Worm (Caenorhabditis elegans) whole organism, L1 larva: Measurements from ENCODE around the gene csn-4.

Source experiments
- C16A3.4 ChIP-seq: fragments of 150-350 bp; optimal IDR thresholded peaks from 2 replicates; lab custom pipeline; 2014; ENCODE audit warnings: missing biosample characterization, missing genetic modification characterization
- alr-1 ChIP-seq: fragments of 200-800 bp; sonication (Bioruptor generic); optimal IDR thresholded peaks from 2 replicates; lab custom pipeline; 2018; ENCODE audit warnings: borderline replicate concordance, mild to moderate bottlenecking, missing genetic modification characterization, missing compliant biosample characterization
- ama-1 ChIP-seq: fragments of 150-350 bp; optimal IDR thresholded peaks from 2 replicates; lab custom pipeline; 2014
- blmp-1 ChIP-seq: fragments of 150-350 bp; optimal IDR thresholded peaks from 2 replicates; lab custom pipeline; 2014; ENCODE audit warnings: missing biosample characterization, missing genetic modification characterization
- ceh-63 ChIP-seq: fragments of 200-800 bp; sonication (Bioruptor generic); optimal IDR thresholded peaks from 2 replicates; lab custom pipeline; 2018; ENCODE audit warnings: mild to moderate bottlenecking, missing genetic modification characterization, missing compliant biosample characterization
- ceh-8 ChIP-seq: fragments of 200-800 bp; sonication (Bioruptor generic); optimal IDR thresholded peaks from 2 replicates; lab custom pipeline; 2018; ENCODE audit warnings: mild to moderate bottlenecking, missing genetic modification characterization, moderate library complexity, missing compliant biosample characterization
- ceh-90 ChIP-seq: sonication (generic microtip); optimal IDR thresholded peaks from 2 replicates; lab custom pipeline; 2016; ENCODE audit warnings: missing genetic modification characterization, missing compliant biosample characterization
- ces-1 ChIP-seq: fragments of 150-350 bp; optimal IDR thresholded peaks from 2 replicates; lab custom pipeline; 2014; ENCODE audit warnings: missing biosample characterization, missing genetic modification reagents, missing genetic modification characterization
- dsc-1 ChIP-seq: sonication (generic microtip); optimal IDR thresholded peaks from 2 replicates; lab custom pipeline; 2016; ENCODE audit warnings: mild to moderate bottlenecking, missing genetic modification characterization, missing compliant biosample characterization
- efl-3 ChIP-seq: fragments of 200-800 bp; sonication (Bioruptor generic); optimal IDR thresholded peaks from 2 replicates; lab custom pipeline; 2018; ENCODE audit warnings: mild to moderate bottlenecking, missing genetic modification characterization, missing compliant biosample characterization
- egl-27 ChIP-seq, 2 experiments: fragments of 150-350 bp in 1 of 2; sonication (generic microtip); optimal IDR thresholded peaks; 3 replicates each; lab custom pipeline; 2017 to 2018; ENCODE audit warnings: missing biosample characterization in 2 of 2, missing genetic modification characterization in 2 of 2, missing genetic modification reagents in 2 of 2
- elt-3 ChIP-seq, 6 experiments: fragments of 150-350 bp in 1 of 6; sonication (generic microtip); optimal IDR thresholded peaks; 2 replicates each; lab custom pipeline; 2017 to 2018; ENCODE audit warnings: missing biosample characterization in 6 of 6, missing genetic modification characterization in 6 of 6, inconsistent platforms in 1 of 6
- fkh-4 ChIP-seq: sonication (generic microtip); optimal IDR thresholded peaks from 2 replicates; lab custom pipeline; 2016; ENCODE audit warnings: missing compliant biosample characterization, missing genetic modification characterization, borderline replicate concordance
- fos-1 ChIP-seq: fragments of 150-350 bp; optimal IDR thresholded peaks from 2 replicates; lab custom pipeline; 2014; ENCODE audit warnings: missing biosample characterization, missing genetic modification characterization
- grh-1 ChIP-seq: fragments of 200-800 bp; sonication (Bioruptor generic); IDR thresholded peaks from 2 replicates; pipeline ENCODE4 v1.3.6; 2022; ENCODE audit warnings: missing genetic modification reagents, missing genetic modification characterization, missing compliant biosample characterization
- hlh-4 ChIP-seq: sonication (generic microtip); optimal IDR thresholded peaks from 2 replicates; lab custom pipeline; 2016; ENCODE audit warnings: mild to moderate bottlenecking, missing genetic modification characterization, missing compliant biosample characterization
- irx-1 ChIP-seq: sonication (generic microtip); optimal IDR thresholded peaks from 2 replicates; lab custom pipeline; 2016; ENCODE audit warnings: missing genetic modification characterization, missing compliant biosample characterization
- isw-1 ChIP-seq: fragments of 200-800 bp; sonication (Bioruptor generic); IDR thresholded peaks from 2 replicates; pipeline ENCODE4 v1.3.6; 2022; ENCODE audit warnings: missing genetic modification characterization, missing compliant biosample characterization
- jun-1 ChIP-seq: fragments of 150-350 bp; optimal IDR thresholded peaks from 2 replicates; lab custom pipeline; 2014; ENCODE audit warnings: missing biosample characterization, missing genetic modification reagents, missing genetic modification characterization
- lin-13 ChIP-seq: fragments of 150-350 bp; optimal IDR thresholded peaks from 2 replicates; lab custom pipeline; 2014; ENCODE audit warnings: missing biosample characterization, missing genetic modification reagents, missing genetic modification characterization
- lin-14 ChIP-seq: fragments of 200-800 bp; sonication (Bioruptor generic); optimal IDR thresholded peaks from 2 replicates; lab custom pipeline; 2018; ENCODE audit warnings: mild to moderate bottlenecking, missing genetic modification characterization, moderate library complexity, missing compliant biosample characterization
- lin-15B ChIP-seq: fragments of 150-350 bp; sonication (generic microtip); optimal IDR thresholded peaks from 3 replicates; lab custom pipeline; 2014; ENCODE audit warnings: missing biosample characterization, missing genetic modification characterization
- lin-35 ChIP-seq, 2 experiments: fragments of 150-350 bp; optimal IDR thresholded peaks; 2 replicates each; lab custom pipeline; 2014; ENCODE audit warnings: missing biosample characterization in 2 of 2, missing genetic modification characterization in 2 of 2, missing genetic modification reagents in 2 of 2
- lin-39 ChIP-seq: fragments of 150-350 bp; optimal IDR thresholded peaks from 2 replicates; lab custom pipeline; 2014; ENCODE audit warnings: missing biosample characterization, missing genetic modification reagents, missing genetic modification characterization
- lsy-2 ChIP-seq, 2 experiments: fragments of 150-350 bp; optimal IDR thresholded peaks; 2 replicates each; lab custom pipeline; 2014; ENCODE audit warnings: missing biosample characterization in 2 of 2, missing genetic modification characterization in 2 of 2
- mab-9 ChIP-seq: fragments of 200-800 bp; sonication (Bioruptor generic); IDR thresholded peaks from 2 replicates; pipeline ENCODE4 v1.3.6; 2022; ENCODE audit warnings: missing genetic modification reagents, missing genetic modification characterization, missing compliant biosample characterization
- mdl-1 ChIP-seq, 2 experiments: fragments of 150-350 bp; optimal IDR thresholded peaks; 2 replicates each; lab custom pipeline; 2014 to 2017; ENCODE audit warnings: missing biosample characterization in 2 of 2, missing genetic modification characterization in 2 of 2, inconsistent platforms in 1 of 2
- mef-2 ChIP-seq: fragments of 150-350 bp; optimal IDR thresholded peaks from 2 replicates; lab custom pipeline; 2014; ENCODE audit warnings: missing biosample characterization, missing genetic modification characterization
- mep-1 ChIP-seq: fragments of 150-350 bp; optimal IDR thresholded peaks from 2 replicates; lab custom pipeline; 2014; ENCODE audit warnings: missing biosample characterization, missing genetic modification characterization
- nhr-12 ChIP-seq: sonication (generic microtip); optimal IDR thresholded peaks from 2 replicates; lab custom pipeline; 2017; ENCODE audit warnings: missing biosample characterization, missing genetic modification characterization
- nhr-20 ChIP-seq: sonication (generic microtip); optimal IDR thresholded peaks from 2 replicates; lab custom pipeline; 2016; ENCODE audit warnings: mild to moderate bottlenecking, missing genetic modification characterization, missing compliant biosample characterization
- nhr-237 ChIP-seq: fragments of 150-350 bp; optimal IDR thresholded peaks from 2 replicates; lab custom pipeline; 2014; ENCODE audit warnings: missing biosample characterization, missing genetic modification characterization
- nhr-47 ChIP-seq: sonication (generic microtip); optimal IDR thresholded peaks from 2 replicates; lab custom pipeline; 2016; ENCODE audit warnings: mild to moderate bottlenecking, missing genetic modification characterization, moderate library complexity, missing compliant biosample characterization
- nhr-71 ChIP-seq: sonication (generic microtip); optimal IDR thresholded peaks from 2 replicates; lab custom pipeline; 2016; ENCODE audit warnings: mild to moderate bottlenecking, missing genetic modification characterization, moderate library complexity, missing compliant biosample characterization
- pag-3 ChIP-seq: sonication (generic microtip); optimal IDR thresholded peaks from 2 replicates; lab custom pipeline; 2017; ENCODE audit warnings: missing genetic modification characterization, mild to moderate bottlenecking, missing compliant biosample characterization, antibody characterized with exemption, borderline replicate concordance; ENCODE audit not compliant: insufficient read depth
- pax-3 ChIP-seq: fragments of 200-800 bp; sonication (Bioruptor generic); optimal IDR thresholded peaks from 2 replicates; lab custom pipeline; 2018; ENCODE audit warnings: mild to moderate bottlenecking, missing genetic modification characterization, moderate library complexity, missing compliant biosample characterization
- pqm-1 ChIP-seq: sonication (generic microtip); optimal IDR thresholded peaks from 3 replicates; lab custom pipeline; 2017; ENCODE audit warnings: missing biosample characterization, missing genetic modification characterization
- rnt-1 ChIP-seq: sonication (generic microtip); optimal IDR thresholded peaks from 2 replicates; lab custom pipeline; 2016; ENCODE audit warnings: mild to moderate bottlenecking, missing genetic modification characterization, moderate library complexity, missing compliant biosample characterization
- snpc-4 ChIP-seq: fragments of 150-350 bp; optimal IDR thresholded peaks from 2 replicates; lab custom pipeline; 2014; ENCODE audit warnings: missing biosample characterization, missing genetic modification characterization
- sox-4 ChIP-seq: sonication (generic microtip); optimal IDR thresholded peaks from 2 replicates; lab custom pipeline; 2016; ENCODE audit warnings: missing genetic modification characterization, missing compliant biosample characterization
- sptf-1 ChIP-seq: fragments of 150-350 bp; optimal IDR thresholded peaks from 2 replicates; lab custom pipeline; 2014; ENCODE audit warnings: missing biosample characterization, missing genetic modification characterization
- sup-37 ChIP-seq: fragments of 200-800 bp; sonication (Bioruptor generic); optimal IDR thresholded peaks from 2 replicates; lab custom pipeline; 2018; ENCODE audit warnings: mild to moderate bottlenecking, missing genetic modification characterization, missing compliant biosample characterization
- tlp-1 ChIP-seq: fragments of 150-350 bp; optimal IDR thresholded peaks from 2 replicates; lab custom pipeline; 2014; ENCODE audit warnings: missing biosample characterization, missing genetic modification characterization
- unc-130 ChIP-seq: fragments of 150-350 bp; optimal IDR thresholded peaks from 2 replicates; lab custom pipeline; 2017; ENCODE audit warnings: missing biosample characterization, missing genetic modification characterization, inconsistent platforms
- unc-30 ChIP-seq: sonication (generic microtip); optimal IDR thresholded peaks from 2 replicates; lab custom pipeline; 2017; ENCODE audit warnings: missing biosample characterization, missing genetic modification characterization
- unc-86 ChIP-seq: sonication (generic microtip); optimal IDR thresholded peaks from 2 replicates; lab custom pipeline; 2016; ENCODE audit warnings: missing genetic modification characterization, missing compliant biosample characterization
- xbp-1 ChIP-seq: sonication (generic microtip); optimal IDR thresholded peaks from 2 replicates; lab custom pipeline; 2016; ENCODE audit warnings: missing genetic modification characterization, missing compliant biosample characterization
- ztf-4 ChIP-seq: fragments of 150-350 bp; optimal IDR thresholded peaks from 2 replicates; lab custom pipeline; 2014; ENCODE audit warnings: missing biosample characterization, missing genetic modification characterization

csn-4 gene

DNA sequence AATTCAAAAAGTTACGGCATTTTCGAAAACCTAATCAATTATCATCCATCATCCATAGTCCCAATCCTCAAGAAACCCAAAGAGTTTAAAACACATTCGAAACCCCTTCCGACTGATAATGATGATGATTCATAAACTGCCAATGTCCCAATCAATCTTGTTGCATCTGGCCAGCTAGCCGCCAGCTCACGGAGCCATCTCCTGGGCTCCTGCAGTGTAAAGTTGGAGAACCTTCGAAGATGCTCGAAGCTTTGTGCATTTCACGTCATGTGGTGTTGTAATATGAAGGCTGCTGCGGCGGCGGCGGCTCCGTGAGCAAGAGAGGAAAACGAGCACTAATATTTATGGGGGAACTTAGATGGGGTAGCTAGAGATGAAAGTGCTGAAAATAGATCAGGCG lies 21.2 kb upstream of the csn-4 start (continued):
- TF ChIP-seq grh-1 (no peak), elt-3 (tag; optimal IDR thresholded peaks at IDR 0.05; lab: Kevin White, UChicago) (no peak), ces-1 (GFP tag; lab: Kevin White, UChicago) (no peak), mdl-1 (tag; optimal IDR thresholded peaks at IDR 0.05; lab: Kevin White, UChicago) (no peak), nhr-20 (tag; lab: Kevin White, UChicago) (peak; percentile 50), efl-3 (GFP tag; lab: Kevin White, UChicago) (no peak), mab-9 (GFP tag; lab: Robert Waterston, UW) (no peak), nhr-237 (tag; lab: Kevin White, UChicago) (no peak), unc-86 (tag; lab: Kevin White, UChicago) (no peak)

DNA sequence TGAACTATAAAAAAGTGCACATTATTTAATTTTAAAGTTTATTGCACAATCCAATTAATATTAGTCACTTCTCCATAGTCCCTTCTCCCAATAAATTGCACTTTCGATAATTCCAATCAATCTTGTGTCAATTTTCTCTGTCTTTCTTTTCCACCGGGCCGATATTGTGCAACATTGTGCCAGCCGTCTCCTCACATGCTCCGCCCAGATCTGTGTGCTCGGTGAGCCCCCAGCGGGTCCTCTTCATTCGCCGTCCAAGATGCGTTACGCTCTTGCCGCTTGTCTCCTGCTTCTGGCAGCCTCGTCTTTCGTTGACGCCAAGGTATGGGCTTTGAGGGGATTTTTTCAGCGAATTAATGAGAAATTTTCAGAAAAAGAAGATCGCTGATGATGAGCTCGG lies 20.4 kb upstream of the csn-4 start, which contains the start of gene ost-1:
TSS of gene ost-1 (plus strand) at position 207 of the 400 bp plus-strand sequence.
- no peak for TF ChIP-seq ces-1 (GFP tag; lab: Kevin White, UChicago)
- TF ChIP-seq sptf-1 (tag; lab: Kevin White, UChicago) = no peak
- TF ChIP-seq nhr-12 (tag; lab: Kevin White, UChicago) = no peak
- TF ChIP-seq nhr-71 (tag; lab: Kevin White, UChicago) = peak; percentile 53
- no peak for TF ChIP-seq lin-35 (GFP tag; optimal IDR thresholded peaks at IDR 0.05; lab: Kevin White, UChicago)
- TF ChIP-seq sup-37 = no peak
- peak; percentile 11 for TF ChIP-seq dsc-1 (tag; lab: Kevin White, UChicago)
- TF ChIP-seq isw-1 = no peak
- TF ChIP-seq mep-1 (tag; lab: Kevin White, UChicago) = peak; percentile 7
- TF ChIP-seq nhr-20 (tag; lab: Kevin White, UChicago) = peak; percentile 11
- TF ChIP-seq rnt-1 = peak; percentile 48
- no peak for TF ChIP-seq unc-30 (tag; lab: Kevin White, UChicago)
- no peak for TF ChIP-seq unc-130 (tag; lab: Kevin White, UChicago)
- peak; percentile 75 for TF ChIP-seq lin-39 (tag; lab: Kevin White, UChicago)
- no peak for TF ChIP-seq tlp-1 (tag; lab: Kevin White, UChicago)
- no peak for TF ChIP-seq sox-4 (tag; lab: Kevin White, UChicago)
- peak in 1 of 2 experiments; percentile 19 for TF ChIP-seq lsy-2 (tag; optimal IDR thresholded peaks at IDR 0.05; lab: Kevin White, UChicago)
- no peak for TF ChIP-seq alr-1 (tag; lab: Kevin White, UChicago)
- TF ChIP-seq ama-1 = peak; percentile 61
- TF ChIP-seq snpc-4 = no peak
- TF ChIP-seq ceh-8 (GFP tag; lab: Kevin White, UChicago) = no peak
- no peak for TF ChIP-seq hlh-4
- TF ChIP-seq lin-15B (tag; lab: Kevin White, UChicago) = no peak
- TF ChIP-seq irx-1 (tag; lab: Kevin White, UChicago) = no peak
- peak; percentile 17 for TF ChIP-seq lin-14 (GFP tag; lab: Kevin White, UChicago)
- TF ChIP-seq xbp-1 (tag; lab: Kevin White, UChicago) = no peak
- no peak for TF ChIP-seq mdl-1 (tag; optimal IDR thresholded peaks at IDR 0.05; lab: Kevin White, UChicago)

DNA sequence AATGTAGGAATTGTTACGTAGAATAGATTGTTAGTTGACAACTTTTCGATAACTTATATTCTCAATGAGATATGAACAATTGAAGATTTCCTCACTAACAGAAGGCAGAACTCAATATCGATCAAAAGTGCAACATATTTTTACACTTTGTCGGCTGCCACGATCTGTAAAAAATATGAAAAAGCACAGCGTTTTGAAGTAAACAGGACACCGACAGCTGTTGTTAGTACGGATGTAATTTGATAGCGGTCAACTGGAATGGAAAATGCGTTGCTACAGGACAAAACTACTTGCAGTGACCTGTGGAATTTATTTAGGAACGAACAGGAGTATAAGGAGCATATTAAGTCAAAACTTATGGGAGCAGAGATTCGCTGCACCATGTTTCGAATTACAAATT lies 19.2 kb upstream of the csn-4 start:
- TF ChIP-seq unc-130 (tag; lab: Kevin White, UChicago) (no peak), ceh-90 (tag; lab: Kevin White, UChicago) (no peak), fkh-4 (tag; lab: Kevin White, UChicago) (no peak), blmp-1 (no peak), lin-39 (tag; lab: Kevin White, UChicago) (no peak), C16A3.4 (tag; lab: Kevin White, UChicago) (no peak), lin-35 (GFP tag; optimal IDR thresholded peaks at IDR 0.05; lab: Kevin White, UChicago) (no peak), pag-3 (peak; percentile 31), rnt-1 (peak; percentile 28), lin-14 (GFP tag; lab: Kevin White, UChicago) (peak; percentile 29), lin-13 (no peak), sup-37 (no peak), ztf-4 (tag; lab: Kevin White, UChicago) (no peak), nhr-71 (tag; lab: Kevin White, UChicago) (peak; percentile 29), nhr-47 (tag; lab: Kevin White, UChicago) (no peak), egl-27 (tag; optimal IDR thresholded peaks at IDR 0.05; lab: Kevin White, UChicago) (no peak), elt-3 (tag; optimal IDR thresholded peaks at IDR 0.05; lab: Kevin White, UChicago) (no peak), ceh-63 (GFP tag; lab: Kevin White, UChicago) (no peak), ces-1 (GFP tag; lab: Kevin White, UChicago) (no peak), fos-1 (no peak), efl-3 (GFP tag; lab: Kevin White, UChicago) (no peak), pax-3 (tag; lab: Kevin White, UChicago) (no peak), jun-1 (tag; lab: Kevin White, UChicago) (no peak), ceh-8 (GFP tag; lab: Kevin White, UChicago) (no peak), mab-9 (GFP tag; lab: Robert Waterston, UW) (no peak), mef-2 (tag; lab: Kevin White, UChicago) (no peak), pqm-1 (tag; lab: Kevin White, UChicago) (no peak), alr-1 (tag; lab: Kevin White, UChicago) (no peak)
